Fruit fly (Drosophila melanogaster) whole organism, embryonic: ENCODE data around the gene Ttc19.

Source experiments
- BEAF-32 ChIP-seq: fragments of 200-800 bp; sonication (Bioruptor generic); optimal IDR thresholded peaks from 3 replicates; lab custom pipeline; 2017; ENCODE audit warnings: missing biosample characterization, missing genetic modification characterization, mild to moderate bottlenecking, moderate library complexity, missing genetic modification reagents
- CG11696 ChIP-seq: fragments of 200-800 bp; sonication (Bioruptor generic); IDR thresholded peaks from 2 replicates; pipeline ENCODE4 v1.3.6; 2022; ENCODE audit warnings: missing biosample characterization, missing genetic modification characterization
- CG12299 ChIP-seq: fragments of 200-800 bp; sonication (Bioruptor generic); optimal IDR thresholded peaks from 2 replicates; lab custom pipeline; 2018; ENCODE audit warnings: missing biosample characterization, mild to moderate bottlenecking, missing genetic modification characterization
- CG12391 ChIP-seq: fragments of 200-800 bp; sonication (Bioruptor generic); optimal IDR thresholded peaks from 3 replicates; lab custom pipeline; 2018; ENCODE audit warnings: missing biosample characterization, mild to moderate bottlenecking, missing genetic modification characterization, moderate library complexity
- CG14050 ChIP-seq: fragments of 200-800 bp; sonication (Bioruptor generic); IDR thresholded peaks from 3 replicates; pipeline ENCODE4 v1.3.6; 2022; ENCODE audit warnings: missing biosample characterization, missing genetic modification characterization
- CG15011 ChIP-seq: fragments of 200-800 bp; sonication (Bioruptor generic); optimal IDR thresholded peaks from 3 replicates; lab custom pipeline; 2018; ENCODE audit warnings: missing biosample characterization, mild to moderate bottlenecking, missing genetic modification characterization
- CG17359 ChIP-seq: fragments of 200-800 bp; sonication (Bioruptor generic); optimal IDR thresholded peaks from 3 replicates; lab custom pipeline; 2018; ENCODE audit warnings: missing biosample characterization, mild to moderate bottlenecking, missing genetic modification characterization, moderate library complexity
- CG1792 ChIP-seq: fragments of 200-800 bp; sonication (Bioruptor generic); optimal IDR thresholded peaks from 2 replicates; lab custom pipeline; 2016; ENCODE audit warnings: missing biosample characterization, missing genetic modification characterization
- CG3281 ChIP-seq: fragments of 200-800 bp; sonication (Bioruptor generic); optimal IDR thresholded peaks from 3 replicates; lab custom pipeline; 2017; ENCODE audit warnings: missing biosample characterization, mild to moderate bottlenecking, missing genetic modification characterization
- CG3726 ChIP-seq: fragments of 200-800 bp; sonication (Bioruptor generic); IDR thresholded peaks from 3 replicates; pipeline ENCODE4, ENCODE4 v1.3.6; 2022; ENCODE audit warnings: missing biosample characterization, missing genetic modification characterization
- CG42726 ChIP-seq: fragments of 200-800 bp; sonication (Bioruptor generic); IDR thresholded peaks from 2 replicates; pipeline ENCODE4 v1.3.6; 2022; ENCODE audit warnings: missing biosample characterization, missing genetic modification characterization; ENCODE audit not compliant: partially characterized antibody
- CG43689 ChIP-seq: fragments of 200-800 bp; sonication (Bioruptor generic); IDR thresholded peaks from 2 replicates; pipeline ENCODE4 v1.3.6; 2022; ENCODE audit warnings: missing biosample characterization, missing genetic modification characterization
- CG5180 ChIP-seq: fragments of 200-800 bp; sonication (Bioruptor generic); optimal IDR thresholded peaks from 3 replicates; lab custom pipeline; 2017; ENCODE audit warnings: missing biosample characterization, missing genetic modification characterization, mild to moderate bottlenecking, moderate library complexity, missing genetic modification reagents
- CG6813 ChIP-seq: fragments of 200-800 bp; sonication (Bioruptor generic); optimal IDR thresholded peaks from 2 replicates; lab custom pipeline; 2017; ENCODE audit warnings: missing biosample characterization, missing genetic modification characterization, mild to moderate bottlenecking, moderate library complexity, missing genetic modification reagents
- CG7271 ChIP-seq: fragments of 200-800 bp; sonication (Bioruptor generic); optimal IDR thresholded peaks from 2 replicates; lab custom pipeline; 2018; ENCODE audit warnings: missing biosample characterization, mild to moderate bottlenecking, missing genetic modification characterization, moderate library complexity
- CG7745 ChIP-seq: fragments of 200-800 bp; sonication (Bioruptor generic); optimal IDR thresholded peaks from 2 replicates; lab custom pipeline; 2018; ENCODE audit warnings: missing biosample characterization, mild to moderate bottlenecking, missing genetic modification characterization, moderate library complexity
- CG7928 ChIP-seq: fragments of 200-800 bp; sonication (Bioruptor generic); optimal IDR thresholded peaks from 2 replicates; lab custom pipeline; 2017; ENCODE audit warnings: missing biosample characterization, mild to moderate bottlenecking, missing genetic modification characterization
- CG8089 ChIP-seq: fragments of 200-800 bp; sonication (Bioruptor generic); optimal IDR thresholded peaks from 3 replicates; lab custom pipeline; 2016; ENCODE audit warnings: missing biosample characterization, missing genetic modification characterization
- CG8388 ChIP-seq: fragments of 200-800 bp; sonication (Bioruptor generic); optimal IDR thresholded peaks from 2 replicates; lab custom pipeline; 2019; ENCODE audit warnings: missing biosample characterization, mild to moderate bottlenecking, missing genetic modification characterization, moderate library complexity
- CG8944 ChIP-seq: fragments of 200-800 bp; sonication (Bioruptor generic); optimal IDR thresholded peaks from 3 replicates; lab custom pipeline; 2016; ENCODE audit warnings: missing biosample characterization, missing genetic modification characterization
- CG9609 ChIP-seq: fragments of 200-800 bp; sonication (Bioruptor generic); optimal IDR thresholded peaks from 3 replicates; lab custom pipeline; 2016; ENCODE audit warnings: missing biosample characterization, missing genetic modification characterization
- Camta ChIP-seq: fragments of 200-800 bp; sonication (Bioruptor generic); optimal IDR thresholded peaks from 2 replicates; lab custom pipeline; 2016; ENCODE audit warnings: missing biosample characterization, missing genetic modification characterization
- D19B ChIP-seq: fragments of 200-800 bp; sonication (Bioruptor generic); optimal IDR thresholded peaks from 2 replicates; lab custom pipeline; 2017; ENCODE audit warnings: missing biosample characterization, mild to moderate bottlenecking, missing genetic modification characterization
- ERR ChIP-seq: fragments of 200-800 bp; sonication (Bioruptor generic); optimal IDR thresholded peaks from 2 replicates; lab custom pipeline; 2016; ENCODE audit warnings: missing biosample characterization, missing genetic modification characterization
- Hmr ChIP-seq: fragments of 200-800 bp; sonication (Bioruptor generic); optimal IDR thresholded peaks from 3 replicates; lab custom pipeline; 2017; ENCODE audit warnings: mild to moderate bottlenecking, missing biosample characterization, missing genetic modification reagents, missing genetic modification characterization
- Hr39 ChIP-seq: fragments of >200 bp; optimal IDR thresholded peaks from 2 replicates; lab custom pipeline; 2017
- Meics ChIP-seq: fragments of 200-800 bp; sonication (Bioruptor generic); optimal IDR thresholded peaks from 2 replicates; lab custom pipeline; 2017; ENCODE audit warnings: missing biosample characterization, mild to moderate bottlenecking, missing genetic modification characterization
- Nf-YA ChIP-seq: fragments of 200-800 bp; sonication (Bioruptor generic); IDR thresholded peaks from 2 replicates; pipeline ENCODE4 v1.3.6; 2022; ENCODE audit warnings: missing biosample characterization, missing genetic modification characterization
- Optix ChIP-seq: fragments of 200-800 bp; sonication (Bioruptor generic); IDR thresholded peaks from 3 replicates; pipeline ENCODE4 v1.3.6; 2022; ENCODE audit warnings: missing biosample characterization, missing genetic modification characterization
- Sry-δ ChIP-seq: fragments of 200-800 bp; sonication (Bioruptor generic); optimal IDR thresholded peaks from 2 replicates; lab custom pipeline; 2016; ENCODE audit warnings: missing biosample characterization, missing genetic modification characterization
- Trl ChIP-seq, 3 experiments: fragments of >200 bp in 2 of 3; fragments of 200-800 bp in 1 of 3; sonication (Bioruptor generic) in 1 of 3; optimal IDR thresholded peaks; 2 replicates in 1 of 3; 3 replicates in 2 of 3; lab custom pipeline; 2016 to 2017; ENCODE audit warnings: missing biosample characterization in 1 of 3, missing genetic modification characterization in 1 of 3
- abd-A ChIP-seq: fragments of 200-800 bp; sonication (Bioruptor generic); optimal IDR thresholded peaks from 3 replicates; lab custom pipeline; 2019; ENCODE audit warnings: missing biosample characterization, mild to moderate bottlenecking, missing genetic modification characterization, moderate library complexity
- bowl ChIP-seq: fragments of 200-800 bp; sonication (Bioruptor generic); IDR thresholded peaks from 2 replicates; pipeline ENCODE4 v1.3.6; 2022; ENCODE audit warnings: missing biosample characterization, missing genetic modification characterization
- da ChIP-seq: fragments of 200-800 bp; sonication (Bioruptor generic); optimal IDR thresholded peaks from 2 replicates; lab custom pipeline; 2016; ENCODE audit warnings: missing biosample characterization, missing genetic modification characterization
- dpn ChIP-seq, 2 experiments: fragments of 200-800 bp; sonication (Bioruptor generic); optimal IDR thresholded peaks; 3 replicates each; lab custom pipeline; 2016; ENCODE audit warnings: missing biosample characterization in 2 of 2, missing genetic modification characterization in 2 of 2
- emc ChIP-seq: fragments of 200-800 bp; sonication (Bioruptor generic); optimal IDR thresholded peaks from 2 replicates; lab custom pipeline; 2016; ENCODE audit warnings: missing biosample characterization, missing genetic modification characterization
- esg ChIP-seq: fragments of 200-800 bp; sonication (Bioruptor generic); conservative IDR thresholded peaks from 2 replicates; pipeline ENCODE4 v1.3.6; 2022; ENCODE audit warnings: missing biosample characterization, missing genetic modification characterization
- eve ChIP-seq, 2 experiments: fragments of >200 bp; optimal IDR thresholded peaks; 2 replicates each; lab custom pipeline; 2017; ENCODE audit warnings: missing biosample characterization in 2 of 2, missing genetic modification characterization in 2 of 2
- ewg ChIP-seq: fragments of 200-800 bp; sonication (Bioruptor generic); optimal IDR thresholded peaks from 3 replicates; lab custom pipeline; 2017; ENCODE audit warnings: mild to moderate bottlenecking, missing biosample characterization, missing genetic modification reagents, missing genetic modification characterization
- her ChIP-seq: fragments of 200-800 bp; sonication (Bioruptor generic); optimal IDR thresholded peaks from 2 replicates; lab custom pipeline; 2016; ENCODE audit warnings: missing biosample characterization, missing genetic modification characterization
- hkb ChIP-seq, 2 experiments: fragments of 200-800 bp in 1 of 2; fragments of >200 bp in 1 of 2; sonication (Bioruptor generic) in 1 of 2; IDR thresholded peaks in 1 of 2; optimal IDR thresholded peaks in 1 of 2; 2 replicates each; pipeline versions ENCODE4 v1.3.6 to Lab custom; 2017 to 2022; ENCODE audit warnings: missing biosample characterization in 1 of 2, missing genetic modification characterization in 1 of 2
- shn ChIP-seq: fragments of 200-800 bp; sonication (Bioruptor generic); optimal IDR thresholded peaks from 3 replicates; lab custom pipeline; 2016; ENCODE audit warnings: missing biosample characterization, missing genetic modification characterization
- twi ChIP-seq: fragments of 200-800 bp; optimal IDR thresholded peaks from 2 replicates; lab custom pipeline; 2019; ENCODE audit warnings: missing biosample characterization, mild to moderate bottlenecking, missing genetic modification characterization, moderate library complexity

Ttc19 gene

dm6 chr2L:19048912-19049311, 4.0 kb upstream of the Ttc19 start, which contains the start of gene CG10470 (continued):
- TF ChIP-seq hkb (optimal IDR thresholded peaks at IDR 0.05; lab: Kevin White, UChicago): no peak
- no peak for TF ChIP-seq hkb (GFP tag; IDR thresholded peaks at IDR 0.05; lab: Robert Waterston, UW)
- peak; percentile 71 for TF ChIP-seq Sry-δ
- TF ChIP-seq ewg (GFP tag; lab: Kevin White, UChicago): no peak
- TF ChIP-seq CG12299 (tag; lab: Kevin White, UChicago): no peak
- no peak for TF ChIP-seq Optix (GFP tag; lab: Robert Waterston, UW)
- no peak for TF ChIP-seq Camta (GFP tag; lab: Kevin White, UChicago)
- TF ChIP-seq her (GFP tag; lab: Kevin White, UChicago): no peak
- TF ChIP-seq dpn (GFP tag; optimal IDR thresholded peaks at IDR 0.05; lab: Kevin White, UChicago): no peak
- TF ChIP-seq bowl (GFP tag; lab: Robert Waterston, UW): no peak
- no peak for TF ChIP-seq CG11696 (GFP tag; lab: Robert Waterston, UW)
- TF ChIP-seq Hr39 (lab: Kevin White, UChicago): no peak
- TF ChIP-seq eve (GFP tag; optimal IDR thresholded peaks at IDR 0.05; lab: Kevin White, UChicago): no peak
- no peak for TF ChIP-seq CG14050
- no peak for TF ChIP-seq CG7271
- TF ChIP-seq CG15011 (GFP tag; lab: Kevin White, UChicago): no peak
- no peak for TF ChIP-seq CG43689 (GFP tag; lab: Robert Waterston, UW)
- TF ChIP-seq Meics (GFP tag; lab: Kevin White, UChicago): no peak
- no peak for TF ChIP-seq CG1792
- TF ChIP-seq CG42726 (GFP tag; lab: Robert Waterston, UW): peak; percentile 36; the same call in 1 of the 2 replicates
- no peak for TF ChIP-seq esg (GFP tag; lab: Robert Waterston, UW)
- no peak for TF ChIP-seq CG9609 (GFP tag; lab: Kevin White, UChicago)
- no peak for TF ChIP-seq D19B
- TF ChIP-seq CG6813 (GFP tag; lab: Kevin White, UChicago): no peak
- TF ChIP-seq Nf-YA: no peak
- TF ChIP-seq CG5180 (GFP tag; lab: Kevin White, UChicago): no peak
- TF ChIP-seq CG8388: peak; percentile 28
- no peak for TF ChIP-seq shn (GFP tag; lab: Kevin White, UChicago)
- no peak for TF ChIP-seq twi (tag; lab: Kevin White, UChicago)
- no peak for TF ChIP-seq Hmr
- TF ChIP-seq CG8089 (GFP tag; lab: Kevin White, UChicago): no peak
- no peak for TF ChIP-seq CG3281 (GFP tag; lab: Kevin White, UChicago)
- no peak for TF ChIP-seq abd-A
- no peak for TF ChIP-seq CG7745 (tag; lab: Kevin White, UChicago)
- no peak for TF ChIP-seq ERR (GFP tag; lab: Kevin White, UChicago)
- TF ChIP-seq CG3726 (GFP tag; lab: Robert Waterston, UW): no peak
- TF ChIP-seq CG12391 (tag; lab: Kevin White, UChicago): peak; percentile 49
- TF ChIP-seq CG8944 (GFP tag; lab: Kevin White, UChicago): no peak
- peak; percentile 28 for TF ChIP-seq CG17359 (tag; lab: Kevin White, UChicago)
- TF ChIP-seq emc (GFP tag; lab: Kevin White, UChicago): no peak
- no peak for TF ChIP-seq Trl (optimal IDR thresholded peaks at IDR 0.05; lab: Kevin White, UChicago)
- TF ChIP-seq Trl (GFP tag; optimal IDR thresholded peaks at IDR 0.05; lab: Kevin White, UChicago): no peak
- no peak for TF ChIP-seq CG7928 (GFP tag; lab: Kevin White, UChicago)
- no peak for TF ChIP-seq da (GFP tag; lab: Kevin White, UChicago)
- peak; percentile 78 for TF ChIP-seq BEAF-32 (GFP tag; lab: Kevin White, UChicago)
- TF ChIP-seq, all 482 proteins: peak for 96
